Worm (Caenorhabditis elegans) whole organism, L2 larva: ENCODE data around the gene pes-4.

ENCODE experiments used
- aly-2 ChIP-seq: fragments of 150-350 bp; optimal IDR thresholded peaks from 2 replicates; lab custom pipeline; 2014; ENCODE audit warnings: missing biosample characterization, missing genetic modification characterization
- ama-1 ChIP-seq: fragments of 150-350 bp; optimal IDR thresholded peaks from 2 replicates; lab custom pipeline; 2018; ENCODE audit warnings: inconsistent platforms
- ceh-82 ChIP-seq: fragments of 150-350 bp; optimal IDR thresholded peaks from 2 replicates; lab custom pipeline; 2014; ENCODE audit warnings: missing biosample characterization, missing genetic modification characterization
- elt-1 ChIP-seq: fragments of 150-350 bp; optimal IDR thresholded peaks from 2 replicates; lab custom pipeline; 2014; ENCODE audit warnings: missing biosample characterization, missing genetic modification characterization
- elt-3 ChIP-seq: sonication (generic microtip); optimal IDR thresholded peaks from 2 replicates; lab custom pipeline; 2017; ENCODE audit warnings: missing biosample characterization, missing genetic modification characterization
- lin-39 ChIP-seq: fragments of 150-350 bp; optimal IDR thresholded peaks from 2 replicates; lab custom pipeline; 2014; ENCODE audit warnings: missing biosample characterization, missing genetic modification reagents, missing genetic modification characterization
- lsy-2 ChIP-seq, 2 experiments: fragments of 150-350 bp in 1 of 2; sonication (generic microtip) in 1 of 2; optimal IDR thresholded peaks; 2 replicates each; lab custom pipeline; 2014 to 2017; ENCODE audit warnings: missing biosample characterization in 2 of 2, missing genetic modification characterization in 2 of 2
- mdl-1 ChIP-seq, 2 experiments: fragments of 150-350 bp in 1 of 2; sonication (generic microtip) in 1 of 2; optimal IDR thresholded peaks; 2 replicates each; lab custom pipeline; 2017; ENCODE audit warnings: missing biosample characterization in 2 of 2, missing genetic modification characterization in 2 of 2
- nhr-77 ChIP-seq: fragments of 150-350 bp; optimal IDR thresholded peaks from 2 replicates; lab custom pipeline; 2014; ENCODE audit warnings: missing biosample characterization, missing genetic modification characterization
- sma-3 ChIP-seq: sonication (generic microtip); optimal IDR thresholded peaks from 2 replicates; lab custom pipeline; 2016; ENCODE audit warnings: missing genetic modification reagents, missing genetic modification characterization, missing compliant biosample characterization
- snpc-4 ChIP-seq: fragments of 150-350 bp; optimal IDR thresholded peaks from 2 replicates; lab custom pipeline; 2014; ENCODE audit warnings: missing biosample characterization, missing genetic modification characterization
- unc-39 ChIP-seq: fragments of 150-350 bp; optimal IDR thresholded peaks from 2 replicates; lab custom pipeline; 2014; ENCODE audit warnings: missing biosample characterization, missing genetic modification characterization
- unc-55 ChIP-seq: fragments of 150-350 bp; sonication (generic microtip); optimal IDR thresholded peaks from 3 replicates; lab custom pipeline; 2014; ENCODE audit warnings: missing biosample characterization, missing genetic modification reagents, missing genetic modification characterization

- no peak for TF ChIP-seq ama-1
- no peak for TF ChIP-seq unc-39 (tag; lab: Kevin White, UChicago)
- no peak for TF ChIP-seq unc-55 (GFP tag; lab: Kevin White, UChicago)
- no peak for TF ChIP-seq nhr-77 (tag; lab: Kevin White, UChicago)
- no peak for TF ChIP-seq snpc-4 (tag; lab: Kevin White, UChicago)
- TF ChIP-seq ceh-82 (tag; lab: Kevin White, UChicago) = no peak
- TF ChIP-seq lin-39 = no peak
- no peak for TF ChIP-seq aly-2 (tag; lab: Kevin White, UChicago)
- TF ChIP-seq elt-1 = no peak
- TF ChIP-seq sma-3 (GFP tag; lab: Kevin White, UChicago) = no peak
- no peak for TF ChIP-seq mdl-1 (tag; optimal IDR thresholded peaks at IDR 0.05; lab: Kevin White, UChicago)
- no peak for TF ChIP-seq lsy-2 (tag; optimal IDR thresholded peaks at IDR 0.05; lab: Kevin White, UChicago)
- no peak for TF ChIP-seq elt-3 (tag; lab: Kevin White, UChicago)
These were observed 3.8 kb downstream of the pes-4 start for ce11 chrIII:1226256-1226655.
